Worm (Caenorhabditis elegans): ENCODE measurements around the gene W07A12.8.

ce11 chrII:9130339-9130738 is 35.3 kb downstream of the W07A12.8 start:
- no peak for TF ChIP-seq egl-27 (tag; optimal IDR thresholded peaks at IDR 0.05)
- TF ChIP-seq lin-39 (tag; optimal IDR thresholded peaks at IDR 0.05): no peak
- no peak for TF ChIP-seq mdl-1 (tag; optimal IDR thresholded peaks at IDR 0.05)
